Worm (Caenorhabditis elegans) whole organism, L4/young adult: ENCODE data around the gene fubl-3.

ENCODE experiments used
- W03F9.2 ChIP-seq: fragments of 150-350 bp; optimal IDR thresholded peaks from 2 replicates; lab custom pipeline; 2014; ENCODE audit warnings: missing biosample characterization, missing genetic modification characterization
- dao-5 ChIP-seq: sonication (generic microtip); optimal IDR thresholded peaks from 2 replicates; lab custom pipeline; 2016; ENCODE audit warnings: missing genotype, missing genetic modification characterization, moderate library complexity, missing compliant biosample characterization
- him-1 ChIP-seq: sonication (generic microtip); optimal IDR thresholded peaks from 2 replicates; lab custom pipeline; 2016; ENCODE audit warnings: missing genotype, missing genetic modification reagents, missing genetic modification characterization, missing compliant biosample characterization

DNA sequence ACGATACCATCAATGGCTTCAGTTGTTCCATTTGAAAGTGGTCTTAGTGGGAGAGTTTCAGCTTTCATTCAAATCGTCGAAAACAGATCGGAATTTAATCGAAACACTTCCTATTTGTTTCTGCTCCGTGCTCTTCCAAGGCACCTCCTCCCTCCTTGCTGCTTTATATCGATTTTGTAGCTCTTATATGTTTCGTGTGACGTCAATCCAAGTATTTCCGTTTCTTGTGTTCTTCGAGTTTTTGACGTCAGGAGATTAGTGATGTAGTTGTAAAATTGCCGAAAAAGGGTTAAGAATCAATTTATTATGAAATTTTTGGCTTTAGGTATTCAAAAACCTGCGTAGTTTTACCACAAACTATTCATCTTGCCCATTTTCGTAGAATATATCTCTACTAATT, 32.4 kb downstream of the fubl-3 start, which contains the start of gene ZK54.3:
- TF ChIP-seq dao-5 (no peak), him-1 (peak; percentile 29), W03F9.2 (tag; lab: Kevin White, UChicago) (no peak)
